Fruit fly (Drosophila melanogaster) S2 (cell line): ENCODE data around the gene ClC-a.

Experiments
- CG8478 ChIP-seq: fragments of >200 bp; optimal IDR thresholded peaks from 2 replicates; lab custom pipeline; 2018
- CTCF ChIP-seq, 2 experiments: fragments of >200 bp; optimal IDR thresholded peaks; 2 replicates each; lab custom pipeline; 2018

dm6 chr3R:11777058-11777457 lies 35.9 kb downstream of the ClC-a start:
- no peak for TF ChIP-seq CTCF (optimal IDR thresholded peaks at IDR 0.05; lab: Kevin White, UChicago)
- TF ChIP-seq CG8478 (lab: Kevin White, UChicago), result no peak
